Worm (Caenorhabditis elegans) whole organism, L4 larva: ENCODE measurements around the gene lbp-7.

ENCODE experiments used
- ama-1 ChIP-seq: fragments of 150-350 bp; optimal IDR thresholded peaks from 2 replicates; lab custom pipeline; 2014; ENCODE audit warnings: inconsistent platforms, mixed read lengths
- snpc-4 ChIP-seq: fragments of 150-350 bp; optimal IDR thresholded peaks from 2 replicates; lab custom pipeline; 2014; ENCODE audit warnings: missing biosample characterization, missing genetic modification characterization

DNA sequence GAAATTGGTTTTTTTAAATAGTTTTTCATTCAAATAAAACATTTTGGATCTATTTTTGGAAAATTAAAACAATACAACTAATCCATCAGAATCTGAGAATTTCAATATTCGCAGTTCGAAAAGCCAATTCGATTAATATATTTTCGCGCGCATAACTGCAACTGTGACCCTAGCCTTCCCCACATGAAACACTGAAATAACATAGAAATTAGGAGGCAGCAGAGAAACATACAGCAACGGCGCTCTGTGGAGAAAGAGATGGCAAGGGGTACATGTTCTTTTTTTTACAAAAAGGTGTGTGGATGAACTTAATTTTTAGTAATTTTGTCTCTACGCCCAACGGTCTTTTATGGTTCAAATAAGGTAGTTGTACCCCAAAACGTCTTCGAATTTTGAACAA is 811 bp downstream of the lbp-7 start:
- TF ChIP-seq ama-1 (lab: Kevin White, UChicago) (no peak), snpc-4 (no peak)
